Fruit fly (Drosophila melanogaster) whole organism, prepupa: ENCODE data around the gene CG10338.

Experiments used
- Blimp-1 ChIP-seq: fragments of 200-800 bp; sonication (Bioruptor generic); optimal IDR thresholded peaks from 3 replicates; lab custom pipeline; 2017; ENCODE audit warnings: missing biosample characterization, missing genetic modification characterization, mild to moderate bottlenecking, moderate library complexity, missing genetic modification reagents
- CG10631 ChIP-seq: fragments of 200-800 bp; sonication (Bioruptor generic); optimal IDR thresholded peaks from 2 replicates; lab custom pipeline; 2016; ENCODE audit warnings: missing biosample characterization, missing genetic modification characterization
- CG10669 ChIP-seq: fragments of 200-800 bp; sonication (Bioruptor generic); optimal IDR thresholded peaks from 3 replicates; lab custom pipeline; 2018; ENCODE audit warnings: missing biosample characterization, mild to moderate bottlenecking, missing genetic modification characterization, moderate library complexity
- CG11294 ChIP-seq: fragments of 200-800 bp; sonication (Bioruptor generic); IDR thresholded peaks from 2 replicates; pipeline ENCODE4 v1.3.6; 2022; ENCODE audit warnings: missing biosample characterization, missing genetic modification characterization
- CG11762 ChIP-seq: fragments of 200-800 bp; sonication (Bioruptor generic); optimal IDR thresholded peaks from 3 replicates; lab custom pipeline; 2016; ENCODE audit warnings: missing biosample characterization, missing genetic modification characterization; ENCODE audit not compliant: insufficient read depth
- CG11902 ChIP-seq: fragments of 200-800 bp; sonication (Bioruptor generic); optimal IDR thresholded peaks from 3 replicates; lab custom pipeline; 2016; ENCODE audit warnings: missing biosample characterization, missing genetic modification characterization
- CG15336 ChIP-seq: fragments of 200-800 bp; sonication (Bioruptor generic); IDR thresholded peaks from 2 replicates; pipeline ENCODE4 v1.3.6; 2022; ENCODE audit warnings: missing biosample characterization, missing genetic modification characterization
- CG16779 ChIP-seq: fragments of 200-800 bp; sonication (Bioruptor generic); optimal IDR thresholded peaks from 3 replicates; lab custom pipeline; 2017; ENCODE audit warnings: missing biosample characterization, mild to moderate bottlenecking, missing genetic modification characterization
- CG3032 ChIP-seq: fragments of 200-800 bp; optimal IDR thresholded peaks from 2 replicates; lab custom pipeline; 2019; ENCODE audit warnings: missing biosample characterization, mild to moderate bottlenecking, missing genetic modification characterization, moderate library complexity
- CG32006 ChIP-seq: fragments of 200-800 bp; sonication (Bioruptor generic); optimal IDR thresholded peaks from 3 replicates; lab custom pipeline; 2017; ENCODE audit warnings: missing biosample characterization, mild to moderate bottlenecking, missing genetic modification characterization
- CG34406 ChIP-seq: fragments of 200-800 bp; sonication (Bioruptor generic); optimal IDR thresholded peaks from 3 replicates; lab custom pipeline; 2016; ENCODE audit warnings: missing biosample characterization, missing genetic modification characterization
- CG3919 ChIP-seq: fragments of 200-800 bp; sonication (Bioruptor generic); optimal IDR thresholded peaks from 3 replicates; lab custom pipeline; 2016; ENCODE audit warnings: missing biosample characterization, missing genetic modification characterization
- CG4318 ChIP-seq: fragments of 200-800 bp; sonication (Bioruptor generic); optimal IDR thresholded peaks from 3 replicates; lab custom pipeline; 2017; ENCODE audit warnings: missing biosample characterization, mild to moderate bottlenecking, missing genetic modification characterization
- CG6163 ChIP-seq: fragments of 200-800 bp; sonication (Bioruptor generic); IDR thresholded peaks from 3 replicates; pipeline ENCODE4 v1.3.6; 2022; ENCODE audit warnings: missing biosample characterization, missing genetic modification characterization
- CG6276 ChIP-seq: fragments of 200-800 bp; sonication (Bioruptor generic); optimal IDR thresholded peaks from 2 replicates; lab custom pipeline; 2017; ENCODE audit warnings: missing biosample characterization, mild to moderate bottlenecking, missing genetic modification characterization
- CG6792 ChIP-seq: fragments of 200-800 bp; sonication (Bioruptor generic); optimal IDR thresholded peaks from 3 replicates; lab custom pipeline; 2016; ENCODE audit warnings: missing biosample characterization, missing genetic modification characterization
- CG6808 ChIP-seq: fragments of 200-800 bp; sonication (Bioruptor generic); optimal IDR thresholded peaks from 3 replicates; lab custom pipeline; 2017; ENCODE audit warnings: missing biosample characterization, missing genetic modification characterization, mild to moderate bottlenecking, moderate library complexity, missing genetic modification reagents
- CG6854 ChIP-seq: fragments of 200-800 bp; sonication (Bioruptor generic); optimal IDR thresholded peaks from 2 replicates; lab custom pipeline; 2017; ENCODE audit warnings: missing biosample characterization, mild to moderate bottlenecking, missing genetic modification characterization
- CG8119 ChIP-seq: fragments of 200-800 bp; sonication (Bioruptor generic); IDR thresholded peaks from 3 replicates; pipeline ENCODE4 v1.3.6; 2022; ENCODE audit warnings: missing biosample characterization, missing genetic modification characterization
- CG9139 ChIP-seq: fragments of 200-800 bp; sonication (Bioruptor generic); optimal IDR thresholded peaks from 3 replicates; lab custom pipeline; 2017; ENCODE audit warnings: missing biosample characterization, mild to moderate bottlenecking, missing genetic modification characterization
- Eip75B ChIP-seq: fragments of 200-800 bp; sonication (Bioruptor generic); optimal IDR thresholded peaks from 3 replicates; lab custom pipeline; 2016; ENCODE audit warnings: missing biosample characterization, missing genetic modification characterization
- Eip78C ChIP-seq: fragments of 200-800 bp; sonication (Bioruptor generic); peaks from one replicate; lab custom pipeline; 2016; ENCODE audit warnings: missing biosample characterization, missing genetic modification characterization
- Eip93F ChIP-seq: fragments of 200-800 bp; sonication (Bioruptor generic); optimal IDR thresholded peaks from 2 replicates; lab custom pipeline; 2016; ENCODE audit warnings: missing biosample characterization, mild to moderate bottlenecking, missing genetic modification characterization
- Ets21C ChIP-seq: fragments of 200-800 bp; sonication (Bioruptor generic); optimal IDR thresholded peaks from 3 replicates; lab custom pipeline; 2016; ENCODE audit warnings: missing biosample characterization, missing genetic modification characterization
- Ets96B ChIP-seq: fragments of 200-800 bp; optimal IDR thresholded peaks from 2 replicates; lab custom pipeline; 2019; ENCODE audit warnings: missing biosample characterization, mild to moderate bottlenecking, missing genetic modification characterization, moderate library complexity
- Gug ChIP-seq: fragments of 200-800 bp; sonication (Bioruptor generic); IDR thresholded peaks from 2 replicates; pipeline ENCODE4 v1.3.6; 2022; ENCODE audit warnings: missing biosample characterization, missing genetic modification characterization
- Hr38 ChIP-seq: sonication (Bioruptor generic); optimal IDR thresholded peaks from 2 replicates; lab custom pipeline; 2016; ENCODE audit warnings: missing biosample characterization, missing genetic modification characterization
- Hr39 ChIP-seq: fragments of 200-800 bp; sonication (Bioruptor generic); optimal IDR thresholded peaks from 2 replicates; lab custom pipeline; 2016; ENCODE audit warnings: missing biosample characterization, missing genetic modification characterization
- Hr4 ChIP-seq: fragments of 200-800 bp; sonication (Bioruptor generic); optimal IDR thresholded peaks from 3 replicates; lab custom pipeline; 2016; ENCODE audit warnings: missing biosample characterization, missing genetic modification characterization
- Met ChIP-seq: fragments of 200-800 bp; sonication (Bioruptor generic); optimal IDR thresholded peaks from 3 replicates; lab custom pipeline; 2016; ENCODE audit warnings: missing biosample characterization, missing genetic modification characterization
- OdsH ChIP-seq: fragments of 200-800 bp; sonication (Bioruptor generic); optimal IDR thresholded peaks from 3 replicates; lab custom pipeline; 2016; ENCODE audit warnings: missing biosample characterization, missing genetic modification characterization
- Smox ChIP-seq: fragments of 200-800 bp; sonication (Bioruptor generic); optimal IDR thresholded peaks from 3 replicates; lab custom pipeline; 2016; ENCODE audit warnings: missing biosample characterization, missing genetic modification characterization
- Sox102F ChIP-seq: fragments of 200-800 bp; sonication (Bioruptor generic); optimal IDR thresholded peaks from 2 replicates; lab custom pipeline; 2016; ENCODE audit warnings: missing biosample characterization, mild to moderate bottlenecking, missing genetic modification characterization
- Sox14 ChIP-seq: fragments of 200-800 bp; sonication (Bioruptor generic); optimal IDR thresholded peaks from 3 replicates; lab custom pipeline; 2016; ENCODE audit warnings: missing biosample characterization, missing genetic modification characterization
- Sox15 ChIP-seq: fragments of 200-800 bp; sonication (Bioruptor generic); optimal IDR thresholded peaks from 3 replicates; lab custom pipeline; 2016; ENCODE audit warnings: missing biosample characterization, missing genetic modification characterization
- achi ChIP-seq: fragments of 200-800 bp; sonication (Bioruptor generic); optimal IDR thresholded peaks from 3 replicates; lab custom pipeline; 2016; ENCODE audit warnings: missing biosample characterization, missing genetic modification characterization
- acj6 ChIP-seq: fragments of 200-800 bp; sonication (Bioruptor generic); optimal IDR thresholded peaks from 3 replicates; lab custom pipeline; 2016; ENCODE audit warnings: missing biosample characterization, missing genetic modification characterization
- cyc ChIP-seq: fragments of 200-800 bp; sonication (Bioruptor generic); optimal IDR thresholded peaks from 3 replicates; lab custom pipeline; 2016; ENCODE audit warnings: missing biosample characterization, missing genetic modification characterization
- dac ChIP-seq: fragments of 200-800 bp; sonication (Bioruptor generic); optimal IDR thresholded peaks from 2 replicates; lab custom pipeline; 2017; ENCODE audit warnings: missing biosample characterization, mild to moderate bottlenecking, missing genetic modification characterization
- dsx ChIP-seq: fragments of 200-800 bp; optimal IDR thresholded peaks from 3 replicates; lab custom pipeline; 2019; ENCODE audit warnings: missing biosample characterization, mild to moderate bottlenecking, missing genetic modification characterization, moderate library complexity; ENCODE audit not compliant: poor library complexity, severe bottlenecking
- eg ChIP-seq: fragments of 200-800 bp; sonication (Bioruptor generic); IDR thresholded peaks from 3 replicates; pipeline ENCODE4 v1.3.6; 2022; ENCODE audit warnings: missing biosample characterization, missing genetic modification characterization
- esn ChIP-seq: fragments of 200-800 bp; sonication (Bioruptor generic); optimal IDR thresholded peaks from 2 replicates; lab custom pipeline; 2016; ENCODE audit warnings: missing biosample characterization, mild to moderate bottlenecking, missing genetic modification characterization, moderate library complexity
- fkh ChIP-seq: fragments of 200-800 bp; sonication (Bioruptor generic); optimal IDR thresholded peaks from 3 replicates; lab custom pipeline; 2017; ENCODE audit warnings: missing biosample characterization, mild to moderate bottlenecking, missing genetic modification characterization, moderate library complexity
- lz ChIP-seq: fragments of 200-800 bp; sonication (Bioruptor generic); optimal IDR thresholded peaks from 3 replicates; lab custom pipeline; 2016; ENCODE audit warnings: missing biosample characterization, missing genetic modification characterization
- salr ChIP-seq, 2 experiments: fragments of 200-800 bp; sonication (Bioruptor generic); optimal IDR thresholded peaks; 3 replicates each; lab custom pipeline; 2016 to 2018; ENCODE audit warnings: missing biosample characterization in 2 of 2, missing genetic modification characterization in 2 of 2, mild to moderate bottlenecking in 1 of 2
- svp ChIP-seq: fragments of 200-800 bp; sonication (Bioruptor generic); peaks from one replicate; lab custom pipeline; 2016; ENCODE audit warnings: missing biosample characterization, missing genetic modification characterization
- vri ChIP-seq: fragments of 200-800 bp; sonication (Bioruptor generic); optimal IDR thresholded peaks from 3 replicates; lab custom pipeline; 2016; ENCODE audit warnings: missing biosample characterization, mild to moderate bottlenecking, missing genetic modification characterization

CG10338 gene

dm6 chr2L:18717365-18718011 lies 22.0 kb downstream of the CG10338 start (continued):
- TF ChIP-seq CG10669 (GFP tag; lab: Kevin White, UChicago): peak; percentile 25
- no peak for TF ChIP-seq Met
- TF ChIP-seq Hr39 (GFP tag; lab: Kevin White, UChicago): no peak
- no peak for TF ChIP-seq lz
- TF ChIP-seq Eip75B (GFP tag; lab: Kevin White, UChicago): peak; percentile 15
- peak; percentile 60; the same call in 2 of the 3 replicates for TF ChIP-seq CG6163 (GFP tag; lab: Robert Waterston, UW)
- TF ChIP-seq CG8119: peak; percentile 36; the same call in 1 of the 3 replicates
- peak; percentile 1 for TF ChIP-seq OdsH
- TF ChIP-seq Sox14: peak; percentile 1
- 0 out of 2 replicates have a peak, but pooled peaks have one; percentile 22 for TF ChIP-seq CG11294 (GFP tag; lab: Robert Waterston, UW)
- no peak for TF ChIP-seq CG6792
- no peak for TF ChIP-seq Hr4 (GFP tag; lab: Kevin White, UChicago)
- no peak for TF ChIP-seq CG16779
- TF ChIP-seq esn (GFP tag; lab: Kevin White, UChicago): no peak
- no peak for TF ChIP-seq Hr38 (GFP tag; lab: Kevin White, UChicago)
- no peak for TF ChIP-seq Sox102F (GFP tag; lab: Kevin White, UChicago)
- TF ChIP-seq CG6276 (GFP tag; lab: Kevin White, UChicago): no peak
- TF ChIP-seq dac: no peak
- no peak for TF ChIP-seq CG6808 (GFP tag; lab: Kevin White, UChicago)
- no peak for TF ChIP-seq Sox15 (GFP tag; lab: Kevin White, UChicago)
- TF ChIP-seq CG10631 (GFP tag; lab: Kevin White, UChicago): peak; percentile 27
- no peak for TF ChIP-seq CG11762 (GFP tag; lab: Kevin White, UChicago)
- no peak for TF ChIP-seq CG34406
- TF ChIP-seq cyc (GFP tag; lab: Kevin White, UChicago): no peak
- TF ChIP-seq acj6 (GFP tag; lab: Kevin White, UChicago): no peak
- TF ChIP-seq CG3032 (tag; lab: Kevin White, UChicago): peak; percentile 29
- no peak for TF ChIP-seq Smox (GFP tag; lab: Kevin White, UChicago)
- peak; percentile 61 for TF ChIP-seq Eip78C (GFP tag; lab: Kevin White, UChicago)

dm6 chr2L:18719583-18719982 lies 24.1 kb downstream of the CG10338 start:
- TF ChIP-seq Hr4 (GFP tag; lab: Kevin White, UChicago) (peak; percentile 74), CG16779 (no peak), acj6 (GFP tag; lab: Kevin White, UChicago) (no peak), CG8119 (peak; percentile 41; the same call in 1 of the 3 replicates), Gug (no peak), Eip78C (GFP tag; lab: Kevin White, UChicago) (peak; percentile 59), CG34406 (no peak), CG32006 (GFP tag; lab: Kevin White, UChicago) (peak; percentile 70), CG4318 (GFP tag; lab: Kevin White, UChicago) (peak; percentile 34), Eip93F (GFP tag; lab: Kevin White, UChicago) (no peak), eg (GFP tag; lab: Robert Waterston, UW) (0 out of 3 replicates have a peak, but pooled peaks have one; percentile 30), CG15336 (GFP tag; lab: Robert Waterston, UW) (0 out of 2 replicates have a peak, but pooled peaks have one; percentile 19), dsx (peak; percentile 13), vri (GFP tag; lab: Kevin White, UChicago) (no peak)

dm6 chr2L:18724842-18725241 lies 29.4 kb downstream of the CG10338 start:
- TF ChIP-seq dsx (no peak), Ets96B (tag; lab: Kevin White, UChicago) (peak; percentile 10), Gug (peak; percentile 61), Smox (GFP tag; lab: Kevin White, UChicago) (no peak), CG3919 (GFP tag; lab: Kevin White, UChicago) (peak; percentile 22), Eip75B (GFP tag; lab: Kevin White, UChicago) (no peak), Blimp-1 (no peak), svp (GFP tag; lab: Kevin White, UChicago) (no peak), Ets21C (GFP tag; lab: Kevin White, UChicago) (no peak), CG6276 (GFP tag; lab: Kevin White, UChicago) (peak; percentile 50), achi (GFP tag; lab: Kevin White, UChicago) (peak; percentile 34), CG6854 (GFP tag; lab: Kevin White, UChicago) (no peak), CG9139 (no peak), CG3032 (tag; lab: Kevin White, UChicago) (no peak), CG11762 (GFP tag; lab: Kevin White, UChicago) (no peak), salr (GFP tag; optimal IDR thresholded peaks at IDR 0.05; lab: Kevin White, UChicago) (peak in 1 of 2 experiments; percentile 22), Met (no peak), esn (GFP tag; lab: Kevin White, UChicago) (no peak), fkh (no peak), CG6808 (GFP tag; lab: Kevin White, UChicago) (no peak), CG11902 (GFP tag; lab: Kevin White, UChicago) (no peak), eg (GFP tag; lab: Robert Waterston, UW) (peak; percentile 75; the same call in 2 of the 3 replicates)
